Worm (Caenorhabditis elegans) whole organism, L4 larva: ENCODE measurements around the gene nse-4.

Experiments used
- F49E8.2 ChIP-seq: sonication (generic microtip); optimal IDR thresholded peaks from 2 replicates; lab custom pipeline; 2016; ENCODE audit warnings: missing compliant biosample characterization, mild to moderate bottlenecking, missing genetic modification characterization, borderline replicate concordance
- R02D3.7 ChIP-seq: fragments of 150-350 bp; sonication (generic microtip); optimal IDR thresholded peaks from 3 replicates; lab custom pipeline; 2014; ENCODE audit warnings: missing biosample characterization, missing genetic modification characterization
- Y48G9A.11 ChIP-seq: fragments of 200-800 bp; sonication (Bioruptor generic); IDR thresholded peaks from 2 replicates; pipeline ENCODE4 v1.3.6; 2022; ENCODE audit warnings: missing genetic modification reagents, missing genetic modification characterization, missing compliant biosample characterization
- ceh-82 ChIP-seq: sonication (generic microtip); optimal IDR thresholded peaks from 2 replicates; lab custom pipeline; 2017; ENCODE audit warnings: missing biosample characterization, missing genetic modification characterization
- egl-43 ChIP-seq: fragments of 200-800 bp; sonication (Bioruptor generic); IDR thresholded peaks from 2 replicates; pipeline ENCODE4 v1.3.6; 2022; ENCODE audit warnings: missing genetic modification reagents, missing genetic modification characterization, missing compliant biosample characterization
- fkh-10 ChIP-seq: fragments of 150-350 bp; optimal IDR thresholded peaks from 2 replicates; lab custom pipeline; 2014; ENCODE audit warnings: missing biosample characterization, missing genetic modification reagents, missing genetic modification characterization
- lim-7 ChIP-seq: fragments of 200-800 bp; sonication (Bioruptor generic); IDR thresholded peaks from 2 replicates; pipeline ENCODE4 v1.3.6; 2022; ENCODE audit warnings: missing genetic modification characterization, missing compliant biosample characterization
- lin-29 ChIP-seq: fragments of 200-800 bp; sonication (Bioruptor generic); IDR thresholded peaks from 2 replicates; pipeline ENCODE4 v1.3.6; 2022; ENCODE audit warnings: missing genetic modification reagents, missing genetic modification characterization, missing compliant biosample characterization
- madf-9 ChIP-seq: fragments of 200-800 bp; sonication (Bioruptor generic); conservative IDR thresholded peaks from 2 replicates; pipeline ENCODE4 v1.3.6; 2022; ENCODE audit warnings: missing genetic modification reagents, missing genetic modification characterization, missing compliant biosample characterization
- nhr-237 ChIP-seq: sonication (generic microtip); optimal IDR thresholded peaks from 2 replicates; lab custom pipeline; 2017; ENCODE audit warnings: missing biosample characterization, missing genetic modification characterization
- nhr-76 ChIP-seq: fragments of 150-350 bp; optimal IDR thresholded peaks from 2 replicates; lab custom pipeline; 2014; ENCODE audit warnings: missing biosample characterization, missing genetic modification characterization
- unc-130 ChIP-seq: sonication (generic microtip); optimal IDR thresholded peaks from 2 replicates; lab custom pipeline; 2016; ENCODE audit warnings: missing genetic modification reagents, missing genetic modification characterization, missing compliant biosample characterization
- unc-62 ChIP-seq, 3 experiments: fragments of 150-350 bp in 1 of 3; sonication (generic microtip); optimal IDR thresholded peaks in 2 of 3; peaks in 1 of 3; 1 replicate in 1 of 3; 2 replicates in 2 of 3; lab custom pipeline; 2014 to 2017; ENCODE audit warnings: missing biosample characterization in 3 of 3, missing genetic modification characterization in 3 of 3, missing genetic modification reagents in 3 of 3, missing genotype in 1 of 3

- no peak for TF ChIP-seq unc-62 (GFP tag; optimal IDR thresholded peaks at IDR 0.05 in 1 of 2; lab: Kevin White, UChicago)
- TF ChIP-seq unc-62 (tag; optimal IDR thresholded peaks at IDR 0.05; lab: Kevin White, UChicago): no peak
- TF ChIP-seq madf-9 (GFP tag; lab: Robert Waterston, UW): no peak
- TF ChIP-seq R02D3.7 (tag; lab: Kevin White, UChicago): no peak
- no peak for TF ChIP-seq lin-29 (GFP tag; lab: Robert Waterston, UW)
- TF ChIP-seq egl-43 (GFP tag; lab: Robert Waterston, UW): no peak
- no peak for TF ChIP-seq fkh-10 (GFP tag; lab: Kevin White, UChicago)
- no peak for TF ChIP-seq F49E8.2
- TF ChIP-seq nhr-237 (tag; lab: Kevin White, UChicago): no peak
- no peak for TF ChIP-seq ceh-82
- TF ChIP-seq nhr-76: no peak
- no peak for TF ChIP-seq lim-7 (GFP tag; lab: Robert Waterston, UW)
- TF ChIP-seq Y48G9A.11 (GFP tag; lab: Robert Waterston, UW): no peak
- no peak for TF ChIP-seq unc-130
These were observed 7.4 kb downstream of the nse-4 start for ce11 chrIV:11487889-11488556.
